Fruit fly (Drosophila melanogaster) whole organism, adult: ENCODE measurements around the gene CG11865.

Experiments used
- CG11617 ChIP-seq: fragments of 200-800 bp; sonication (Bioruptor generic); optimal IDR thresholded peaks from 2 replicates; lab custom pipeline; 2017; ENCODE audit warnings: mild to moderate bottlenecking, missing biosample characterization, missing genetic modification reagents, missing genetic modification characterization
- CG12768 ChIP-seq: fragments of 200-800 bp; sonication (Bioruptor generic); optimal IDR thresholded peaks from 2 replicates; lab custom pipeline; 2017; ENCODE audit warnings: missing biosample characterization, missing genetic modification characterization, mild to moderate bottlenecking, moderate library complexity, missing genetic modification reagents
- CG1620 ChIP-seq: fragments of 200-800 bp; sonication (Bioruptor generic); optimal IDR thresholded peaks from 2 replicates; lab custom pipeline; 2016; ENCODE audit warnings: missing biosample characterization, missing genetic modification characterization
- CG33017 ChIP-seq: fragments of 200-800 bp; sonication (Bioruptor generic); optimal IDR thresholded peaks from 2 replicates; lab custom pipeline; 2018; ENCODE audit warnings: missing biosample characterization, mild to moderate bottlenecking, missing genetic modification characterization, moderate library complexity
- CG5204 ChIP-seq: fragments of 200-800 bp; sonication (Bioruptor generic); optimal IDR thresholded peaks from 2 replicates; lab custom pipeline; 2016; ENCODE audit warnings: missing biosample characterization, missing genetic modification characterization
- CG7045 ChIP-seq: fragments of 200-800 bp; sonication (Bioruptor generic); optimal IDR thresholded peaks from 2 replicates; lab custom pipeline; 2017; ENCODE audit warnings: missing biosample characterization, mild to moderate bottlenecking, missing genetic modification characterization
- Hr96 ChIP-seq: fragments of 200-800 bp; sonication (Bioruptor generic); optimal IDR thresholded peaks from 2 replicates; lab custom pipeline; 2016; ENCODE audit warnings: missing biosample characterization, missing genetic modification characterization
- Mnt ChIP-seq: fragments of 200-800 bp; sonication (Bioruptor generic); optimal IDR thresholded peaks from 2 replicates; lab custom pipeline; 2016; ENCODE audit warnings: missing biosample characterization, mild to moderate bottlenecking, missing genetic modification characterization
- bab1 ChIP-seq: fragments of 200-800 bp; sonication (Bioruptor generic); optimal IDR thresholded peaks from 3 replicates; lab custom pipeline; 2019; ENCODE audit warnings: missing biosample characterization, mild to moderate bottlenecking, missing genetic modification characterization, moderate library complexity
- pad ChIP-seq: fragments of 200-800 bp; sonication (Bioruptor generic); optimal IDR thresholded peaks from 3 replicates; lab custom pipeline; 2017; ENCODE audit warnings: missing biosample characterization, missing genetic modification characterization, mild to moderate bottlenecking, moderate library complexity, missing genetic modification reagents
- tj ChIP-seq: fragments of 200-800 bp; sonication (Bioruptor generic); optimal IDR thresholded peaks from 3 replicates; lab custom pipeline; 2017; ENCODE audit warnings: missing biosample characterization, mild to moderate bottlenecking, missing genetic modification characterization, moderate library complexity

DNA sequence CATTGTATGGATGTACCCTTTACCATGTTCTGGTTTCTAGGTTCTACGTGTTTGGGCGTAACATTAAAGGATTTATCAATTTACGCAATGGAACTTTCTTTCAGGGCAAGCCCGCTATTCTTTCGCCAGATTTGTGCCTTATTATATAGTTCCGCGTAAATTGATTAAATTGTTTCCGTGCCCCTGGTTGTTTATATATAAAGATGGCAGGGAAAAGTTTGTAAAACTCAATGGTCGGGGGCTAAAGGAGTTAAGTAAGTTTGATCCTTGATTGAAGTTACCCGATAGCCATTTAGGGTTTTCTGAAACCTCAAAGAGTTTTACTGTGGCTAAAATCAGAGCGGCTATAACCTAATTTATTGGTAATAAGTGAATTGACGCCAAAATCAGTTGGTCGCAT is 24.9 kb downstream of the CG11865 start:
- TF ChIP-seq Mnt (GFP tag; lab: Kevin White, UChicago), result no peak
- TF ChIP-seq CG11617 (GFP tag; lab: Kevin White, UChicago), result no peak
- TF ChIP-seq CG12768, result no peak
- TF ChIP-seq CG7045 (GFP tag; lab: Kevin White, UChicago), result no peak
- TF ChIP-seq pad (GFP tag; lab: Kevin White, UChicago), result no peak
- no peak for TF ChIP-seq CG33017 (tag; lab: Kevin White, UChicago)
- TF ChIP-seq bab1 (GFP tag; lab: Kevin White, UChicago), result no peak
- TF ChIP-seq CG1620 (GFP tag; lab: Kevin White, UChicago), result no peak
- no peak for TF ChIP-seq Hr96 (GFP tag; lab: Kevin White, UChicago)
- no peak for TF ChIP-seq CG5204 (GFP tag; lab: Kevin White, UChicago)
- no peak for TF ChIP-seq tj
